Fruit fly (Drosophila melanogaster) whole organism, embryonic: Measurements from ENCODE around the gene CG14803.

Experiments
- Abd-B ChIP-seq: fragments of 200-800 bp; sonication (Bioruptor generic); optimal IDR thresholded peaks from 2 replicates; lab custom pipeline; 2018; ENCODE audit warnings: missing biosample characterization, mild to moderate bottlenecking, missing genetic modification characterization, moderate library complexity
- C15 ChIP-seq: fragments of 200-800 bp; sonication (Bioruptor generic); IDR thresholded peaks from 3 replicates; pipeline ENCODE4 v1.3.6; 2022; ENCODE audit warnings: missing biosample characterization, missing genetic modification characterization
- CG10274 ChIP-seq: fragments of 200-800 bp; sonication (Bioruptor generic); optimal IDR thresholded peaks from 3 replicates; lab custom pipeline; 2017; ENCODE audit warnings: missing biosample characterization, mild to moderate bottlenecking, missing genetic modification characterization
- CG10543 ChIP-seq: fragments of 200-800 bp; sonication (Bioruptor generic); optimal IDR thresholded peaks from 3 replicates; lab custom pipeline; 2017; ENCODE audit warnings: missing biosample characterization, mild to moderate bottlenecking, missing genetic modification characterization, moderate library complexity
- CG11093 ChIP-seq: fragments of 200-800 bp; sonication (Bioruptor generic); IDR thresholded peaks from 3 replicates; pipeline ENCODE4 v1.3.6; 2022; ENCODE audit warnings: missing biosample characterization, missing genetic modification characterization
- CG11398 ChIP-seq: fragments of 200-800 bp; sonication (Bioruptor generic); optimal IDR thresholded peaks from 2 replicates; lab custom pipeline; 2016; ENCODE audit warnings: missing biosample characterization, missing genetic modification characterization
- CG11456 ChIP-seq: fragments of 200-800 bp; sonication (Bioruptor generic); IDR thresholded peaks from 3 replicates; pipeline ENCODE4 v1.3.6; 2022; ENCODE audit warnings: missing biosample characterization, missing genetic modification characterization
- CG15011 ChIP-seq: fragments of 200-800 bp; sonication (Bioruptor generic); optimal IDR thresholded peaks from 3 replicates; lab custom pipeline; 2018; ENCODE audit warnings: missing biosample characterization, mild to moderate bottlenecking, missing genetic modification characterization
- CG15073 ChIP-seq: fragments of 200-800 bp; sonication (Bioruptor generic); optimal IDR thresholded peaks from 2 replicates; lab custom pipeline; 2016; ENCODE audit warnings: missing biosample characterization, missing genetic modification characterization
- CG1647 ChIP-seq: fragments of 200-800 bp; sonication (Bioruptor generic); optimal IDR thresholded peaks from 3 replicates; lab custom pipeline; 2016; ENCODE audit warnings: missing biosample characterization, missing genetic modification characterization
- CG17802 ChIP-seq: fragments of 200-800 bp; sonication (Bioruptor generic); optimal IDR thresholded peaks from 2 replicates; lab custom pipeline; 2018; ENCODE audit warnings: missing biosample characterization, mild to moderate bottlenecking, missing genetic modification characterization, moderate library complexity
- CG17829 ChIP-seq: fragments of 200-800 bp; optimal IDR thresholded peaks from 2 replicates; lab custom pipeline; 2019; ENCODE audit warnings: missing biosample characterization, mild to moderate bottlenecking, missing genetic modification characterization, moderate library complexity
- CG32767 ChIP-seq: fragments of 200-800 bp; sonication (Bioruptor generic); IDR thresholded peaks from 2 replicates; pipeline ENCODE4 v1.3.6; 2022; ENCODE audit warnings: missing biosample characterization, missing genetic modification characterization
- CG4282 ChIP-seq: fragments of 200-800 bp; sonication (Bioruptor generic); optimal IDR thresholded peaks from 2 replicates; lab custom pipeline; 2016; ENCODE audit warnings: missing biosample characterization, missing genetic modification characterization
- CG4707 ChIP-seq: fragments of 200-800 bp; sonication (Bioruptor generic); optimal IDR thresholded peaks from 2 replicates; lab custom pipeline; 2018; ENCODE audit warnings: missing biosample characterization, mild to moderate bottlenecking, missing genetic modification characterization, moderate library complexity
- CG4820 ChIP-seq: fragments of 200-800 bp; sonication (Bioruptor generic); optimal IDR thresholded peaks from 3 replicates; lab custom pipeline; 2016; ENCODE audit warnings: missing biosample characterization, missing genetic modification characterization
- CG7556 ChIP-seq: fragments of 200-800 bp; sonication (Bioruptor generic); optimal IDR thresholded peaks from 2 replicates; lab custom pipeline; 2017; ENCODE audit warnings: missing biosample characterization, mild to moderate bottlenecking, missing genetic modification characterization
- CG7786 ChIP-seq: fragments of 200-800 bp; sonication (Bioruptor generic); optimal IDR thresholded peaks from 2 replicates; lab custom pipeline; 2016; ENCODE audit warnings: missing biosample characterization, missing genetic modification characterization
- CG7963 ChIP-seq: fragments of 200-800 bp; sonication (Bioruptor generic); IDR thresholded peaks from 3 replicates; pipeline ENCODE4 v1.3.6; 2022; ENCODE audit warnings: missing biosample characterization, missing genetic modification characterization; ENCODE audit not compliant: partially characterized antibody
- CG7987 ChIP-seq: fragments of 200-800 bp; sonication (Bioruptor generic); optimal IDR thresholded peaks from 2 replicates; lab custom pipeline; 2018; ENCODE audit warnings: missing biosample characterization, mild to moderate bottlenecking, missing genetic modification characterization, moderate library complexity
- CG9215 ChIP-seq: fragments of 200-800 bp; sonication (Bioruptor generic); IDR thresholded peaks from 2 replicates; pipeline ENCODE4 v1.3.6; 2022; ENCODE audit warnings: missing biosample characterization, missing genetic modification characterization
- Dip3 ChIP-seq: fragments of 200-800 bp; sonication (Bioruptor generic); optimal IDR thresholded peaks from 3 replicates; lab custom pipeline; 2016; ENCODE audit warnings: missing biosample characterization, missing genetic modification characterization
- Dref ChIP-seq: fragments of 200-800 bp; sonication (Bioruptor generic); IDR thresholded peaks from 2 replicates; pipeline ENCODE4 v1.3.6; 2022; ENCODE audit warnings: missing biosample characterization, missing genetic modification characterization
- Drgx ChIP-seq: fragments of 200-800 bp; sonication (Bioruptor generic); IDR thresholded peaks from 2 replicates; pipeline ENCODE4 v1.3.6; 2022; ENCODE audit warnings: missing biosample characterization, missing genetic modification characterization
- Gsc ChIP-seq: fragments of 200-800 bp; sonication (Bioruptor generic); IDR thresholded peaks from 2 replicates; pipeline ENCODE4 v1.3.6; 2022; ENCODE audit warnings: missing biosample characterization, missing genetic modification characterization
- Gug ChIP-seq: fragments of 200-800 bp; sonication (Bioruptor generic); IDR thresholded peaks from 4 replicates; pipeline ENCODE4 v1.3.6; 2022; ENCODE audit warnings: missing biosample characterization, missing genetic modification characterization
- HLHmδ ChIP-seq: fragments of 200-800 bp; sonication (Bioruptor generic); optimal IDR thresholded peaks from 2 replicates; lab custom pipeline; 2018; ENCODE audit warnings: missing biosample characterization, mild to moderate bottlenecking, missing genetic modification characterization, moderate library complexity
- Hey ChIP-seq: fragments of 200-800 bp; sonication (Bioruptor generic); optimal IDR thresholded peaks from 3 replicates; lab custom pipeline; 2018; ENCODE audit warnings: missing biosample characterization, mild to moderate bottlenecking, missing genetic modification characterization
- Hr3 ChIP-seq: fragments of 200-800 bp; sonication (Bioruptor generic); optimal IDR thresholded peaks from 3 replicates; lab custom pipeline; 2016; ENCODE audit warnings: missing biosample characterization, missing genetic modification characterization
- Kr ChIP-seq: fragments of 200-800 bp; sonication (Bioruptor generic); optimal IDR thresholded peaks from 2 replicates; lab custom pipeline; 2017; ENCODE audit warnings: missing biosample characterization, mild to moderate bottlenecking, missing genetic modification characterization
- Nf-YC ChIP-seq: fragments of 200-800 bp; optimal IDR thresholded peaks from 3 replicates; lab custom pipeline; 2019; ENCODE audit warnings: missing biosample characterization, mild to moderate bottlenecking, missing genetic modification characterization, moderate library complexity
- Sin3A ChIP-seq: fragments of >200 bp; optimal IDR thresholded peaks from 2 replicates; lab custom pipeline; 2018
- corto ChIP-seq: fragments of 200-800 bp; sonication (Bioruptor generic); optimal IDR thresholded peaks from 2 replicates; lab custom pipeline; 2016; ENCODE audit warnings: missing biosample characterization, mild to moderate bottlenecking, missing genetic modification characterization, moderate library complexity
- croc ChIP-seq: fragments of 200-800 bp; sonication (Bioruptor generic); conservative IDR thresholded peaks from 3 replicates; pipeline ENCODE4 v1.3.6; 2022; ENCODE audit warnings: missing biosample characterization, missing genetic modification characterization
- dan ChIP-seq: fragments of 200-800 bp; sonication (Bioruptor generic); IDR thresholded peaks from 2 replicates; pipeline ENCODE4 v1.3.6; 2022; ENCODE audit warnings: missing biosample characterization, missing genetic modification characterization
- dati ChIP-seq: fragments of 200-800 bp; sonication (Bioruptor generic); IDR thresholded peaks from 2 replicates; pipeline ENCODE4 v1.3.6; 2022; ENCODE audit warnings: missing biosample characterization, missing genetic modification characterization
- fru ChIP-seq: fragments of >200 bp; optimal IDR thresholded peaks from 2 replicates; lab custom pipeline; 2017
- fu2 ChIP-seq: fragments of 200-800 bp; sonication (Bioruptor generic); optimal IDR thresholded peaks from 2 replicates; lab custom pipeline; 2016; ENCODE audit warnings: missing biosample characterization, missing genetic modification characterization
- gsb ChIP-seq: fragments of 200-800 bp; sonication (Bioruptor generic); IDR thresholded peaks from 2 replicates; pipeline ENCODE4 v1.3.6; 2022; ENCODE audit warnings: missing biosample characterization, missing genetic modification characterization
- ind ChIP-seq: fragments of 200-800 bp; sonication (Bioruptor generic); optimal IDR thresholded peaks from 3 replicates; lab custom pipeline; 2016; ENCODE audit warnings: missing biosample characterization, missing genetic modification characterization
- insv ChIP-seq, 2 experiments: fragments of 200-800 bp; sonication (Bioruptor generic); optimal IDR thresholded peaks; 3 replicates each; lab custom pipeline; 2016 to 2018; ENCODE audit warnings: missing biosample characterization in 2 of 2, missing genetic modification characterization in 2 of 2
- inv ChIP-seq: fragments of 200-800 bp; sonication (Bioruptor generic); IDR thresholded peaks from 2 replicates; pipeline ENCODE4 v1.3.6; 2022; ENCODE audit warnings: missing biosample characterization, missing genetic modification characterization; ENCODE audit not compliant: partially characterized antibody
- jumu ChIP-seq: fragments of 200-800 bp; sonication (Bioruptor generic); optimal IDR thresholded peaks from 3 replicates; lab custom pipeline; 2016; ENCODE audit warnings: missing biosample characterization, missing genetic modification characterization
- nerfin-1 ChIP-seq: fragments of 200-800 bp; sonication (Bioruptor generic); optimal IDR thresholded peaks from 3 replicates; lab custom pipeline; 2019; ENCODE audit warnings: missing biosample characterization, mild to moderate bottlenecking, missing genetic modification characterization, moderate library complexity
- onecut ChIP-seq: fragments of 200-800 bp; sonication (Bioruptor generic); IDR thresholded peaks from 2 replicates; pipeline ENCODE4 v1.3.6; 2022; ENCODE audit warnings: missing biosample characterization, missing genetic modification characterization
- prd ChIP-seq, 3 experiments: fragments of >200 bp in 2 of 3; fragments of 200-800 bp in 1 of 3; sonication (Bioruptor generic) in 1 of 3; optimal IDR thresholded peaks in 2 of 3; IDR thresholded peaks in 1 of 3; 2 replicates in 2 of 3; 3 replicates in 1 of 3; pipeline versions ENCODE4 v1.3.6 to Lab custom; 2017 to 2022; ENCODE audit warnings: missing biosample characterization in 1 of 3, missing genetic modification characterization in 1 of 3
- ranshi ChIP-seq: fragments of 200-800 bp; sonication (Bioruptor generic); IDR thresholded peaks from 2 replicates; pipeline ENCODE4 v1.3.6; 2022; ENCODE audit warnings: missing biosample characterization, missing genetic modification characterization
- sens-2 ChIP-seq: fragments of 200-800 bp; sonication (Bioruptor generic); IDR thresholded peaks from 2 replicates; pipeline ENCODE4 v1.3.6; 2022; ENCODE audit warnings: missing biosample characterization, missing genetic modification characterization
- slp2 ChIP-seq: fragments of 200-800 bp; sonication (Bioruptor generic); optimal IDR thresholded peaks from 2 replicates; lab custom pipeline; 2016; ENCODE audit warnings: missing biosample characterization, missing genetic modification characterization
- tgo ChIP-seq: fragments of 200-800 bp; sonication (Bioruptor generic); IDR thresholded peaks from 3 replicates; pipeline ENCODE4 v1.3.6; 2022; ENCODE audit warnings: missing biosample characterization, missing genetic modification characterization

Gene CG14803

dm6 chrX:1830396-1831218, 38.1 kb upstream of the CG14803 start (continued):
- TF ChIP-seq Gsc (peak; percentile 89), CG9215 (GFP tag; lab: Robert Waterston, UW) (peak; percentile 90), jumu (GFP tag; lab: Kevin White, UChicago) (peak; percentile 93), slp2 (peak; percentile 86), Kr (GFP tag; lab: Kevin White, UChicago) (no peak), CG7987 (GFP tag; lab: Kevin White, UChicago) (peak; percentile 90), Abd-B (GFP tag; lab: Kevin White, UChicago) (peak; percentile 94), Dref (GFP tag; lab: Robert Waterston, UW) (peak; percentile 40; the same call in 1 of the 2 replicates), CG11093 (GFP tag; lab: Robert Waterston, UW) (peak; percentile 89), C15 (GFP tag; lab: Robert Waterston, UW) (peak; percentile 94), croc (GFP tag; lab: Robert Waterston, UW) (peak; percentile 90), CG17829 (tag; lab: Kevin White, UChicago) (peak; percentile 94), CG7963 (GFP tag; lab: Robert Waterston, UW) (no peak), CG4820 (peak; percentile 90), Sin3A (no peak), Nf-YC (peak; percentile 88), sens-2 (peak; percentile 96), Gug (peak; percentile 94), CG15073 (GFP tag; lab: Kevin White, UChicago) (peak; percentile 65), dan (GFP tag; lab: Robert Waterston, UW) (peak; percentile 60; the same call in 1 of the 2 replicates), inv (GFP tag; lab: Robert Waterston, UW) (no peak), corto (GFP tag; lab: Kevin White, UChicago) (peak; percentile 94), CG11456 (peak; percentile 98), CG10543 (GFP tag; lab: Kevin White, UChicago) (peak; percentile 95), Hey (tag; lab: Kevin White, UChicago) (peak; percentile 69), nerfin-1 (peak; percentile 92), fu2 (GFP tag; lab: Kevin White, UChicago) (peak; percentile 93), HLHmδ (GFP tag; lab: Kevin White, UChicago) (no peak), tgo (GFP tag; lab: Robert Waterston, UW) (peak; percentile 97), ind (GFP tag; lab: Kevin White, UChicago) (peak; percentile 93), dati (GFP tag; lab: Robert Waterston, UW) (peak; percentile 95), CG4282 (peak; percentile 87), Dip3 (GFP tag; lab: Kevin White, UChicago) (peak; percentile 94), CG32767 (peak; percentile 95), CG10274 (peak; percentile 99), CG7786 (GFP tag; lab: Kevin White, UChicago) (peak; percentile 94), fru (lab: Kevin White, UChicago) (no peak), ranshi (GFP tag; lab: Robert Waterston, UW) (peak; percentile 98), insv (GFP tag; optimal IDR thresholded peaks at IDR 0.05; lab: Kevin White, UChicago) (peak; percentile 46 to 66), prd (optimal IDR thresholded peaks at IDR 0.05; lab: Kevin White, UChicago) (no peak), prd (GFP tag; IDR thresholded peaks at IDR 0.05; lab: Robert Waterston, UW) (peak; percentile 97), CG11398 (peak; percentile 88), CG7556 (GFP tag; lab: Kevin White, UChicago) (peak; percentile 96), CG15011 (peak; percentile 94), CG17802 (tag; lab: Kevin White, UChicago) (peak; percentile 86), gsb (peak; percentile 94), Drgx (peak; percentile 99), CG4707 (GFP tag; lab: Kevin White, UChicago) (peak; percentile 99), Hr3 (GFP tag; lab: Kevin White, UChicago) (peak; percentile 95), onecut (peak; percentile 92), CG1647 (GFP tag; lab: Kevin White, UChicago) (peak; percentile 88)
